Fruit fly (Drosophila melanogaster): Measurements from ENCODE around the gene pns.

DNA sequence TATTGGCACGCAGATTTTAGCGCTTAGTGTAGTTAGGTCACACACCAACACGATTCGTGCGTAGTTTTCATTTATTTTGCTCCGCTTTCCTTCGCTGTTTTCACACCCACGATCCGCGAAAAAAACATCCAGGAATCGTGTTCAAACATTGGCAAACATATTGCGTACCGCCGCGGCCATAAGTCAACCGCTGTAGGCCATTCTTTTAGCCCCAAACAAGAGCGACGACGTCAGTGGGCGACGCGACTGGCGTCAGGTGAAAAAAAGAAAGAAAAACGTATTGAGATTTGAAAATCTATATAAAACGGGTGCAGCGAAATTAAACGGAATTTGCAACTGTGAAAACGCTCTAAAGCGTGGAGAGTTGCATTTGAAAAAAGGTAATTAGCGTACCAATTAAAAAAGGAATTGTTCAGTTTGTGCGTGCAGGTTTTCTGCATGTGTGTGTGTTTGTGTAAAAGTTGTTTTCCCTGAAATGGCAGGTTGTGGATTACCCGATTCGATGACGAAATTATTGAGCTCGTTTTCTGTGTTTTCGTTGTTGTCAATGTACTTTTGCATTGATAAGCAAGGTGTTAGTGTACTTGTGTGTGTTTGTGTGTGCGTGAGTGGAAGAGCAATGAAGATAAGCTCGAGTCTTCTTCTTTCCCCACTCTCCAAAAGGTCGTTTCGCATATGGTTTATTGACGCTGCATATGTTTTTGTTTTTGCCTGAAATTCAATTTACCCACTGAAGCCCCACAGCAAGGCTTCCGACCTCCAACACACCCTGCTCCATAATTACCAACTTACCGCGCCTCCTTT, 32.4 kb downstream of the pns start, which contains the start of gene Tmep:
- TF ChIP-seq CTCF (optimal IDR thresholded peaks at IDR 0.05) (no peak), CG8478 (optimal IDR thresholded peaks at IDR 0.05) (no peak)

Data from S2 (cell line).